Fruit fly (Drosophila melanogaster) S2 (cell line): ENCODE results near the gene CG7101.

ENCODE experiments used
- CG8478 ChIP-seq: fragments of >200 bp; optimal IDR thresholded peaks from 2 replicates; lab custom pipeline; 2018
- CTCF ChIP-seq, 2 experiments: fragments of >200 bp; optimal IDR thresholded peaks; 2 replicates each; lab custom pipeline; 2018

DNA sequence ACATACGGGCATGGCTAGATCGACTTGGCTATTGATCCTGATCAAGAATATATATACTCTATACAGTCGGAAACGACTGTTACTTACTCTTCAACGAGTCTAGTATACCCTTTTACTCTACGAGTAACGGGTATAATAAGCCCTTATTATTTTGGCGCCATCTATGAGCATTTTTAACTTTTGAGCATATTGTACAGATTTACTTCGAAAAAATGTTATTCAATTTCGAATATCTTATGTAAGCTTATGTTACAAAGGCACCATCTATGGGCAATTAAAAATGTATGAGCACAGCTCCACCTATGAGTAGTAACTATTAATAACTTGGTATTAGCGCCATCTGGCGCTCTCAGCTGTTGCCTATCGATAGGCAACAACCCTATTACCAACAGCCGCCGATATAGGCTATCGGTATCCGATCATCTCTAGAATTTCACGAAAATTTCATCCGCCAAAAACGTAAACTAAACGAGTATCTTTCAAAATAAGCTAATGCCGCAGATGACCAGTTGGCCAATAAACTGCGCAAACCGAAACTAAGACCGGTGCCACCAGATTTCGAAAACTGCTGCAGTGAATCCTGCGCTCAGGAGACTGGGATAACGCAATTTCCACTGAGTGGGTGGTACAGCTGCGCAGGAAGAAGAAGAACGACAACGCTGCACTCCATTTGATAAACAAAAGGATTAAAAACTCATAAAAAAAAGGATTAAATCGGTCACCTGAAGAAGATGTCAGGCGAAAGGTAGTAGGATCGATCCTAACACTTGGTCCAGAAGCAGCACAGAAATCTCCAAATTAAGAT is 13.0 kb downstream of the CG7101 start, which contains the start of gene htk:
- TF ChIP-seq CG8478 (lab: Kevin White, UChicago), result no peak
- TF ChIP-seq CTCF (optimal IDR thresholded peaks at IDR 0.05; lab: Kevin White, UChicago), result peak; percentile 98
